Fruit fly (Drosophila melanogaster) whole organism, wandering third instar larva: ENCODE data around the gene emc.

Experiments used
- OdsH ChIP-seq: fragments of 200-800 bp; sonication (Bioruptor generic); optimal IDR thresholded peaks from 2 replicates; lab custom pipeline; 2016; ENCODE audit warnings: missing biosample characterization, mild to moderate bottlenecking, missing genetic modification characterization
- dmrt93B ChIP-seq: fragments of 200-800 bp; sonication (Bioruptor generic); optimal IDR thresholded peaks from 2 replicates; lab custom pipeline; 2018; ENCODE audit warnings: missing biosample characterization, mild to moderate bottlenecking, missing genetic modification characterization

- TF ChIP-seq dmrt93B (GFP tag; lab: Kevin White, UChicago) (no peak), OdsH (GFP tag; lab: Kevin White, UChicago) (no peak)
Observed at dm6 chr3L:739357-740130, 9.7 kb upstream of the emc start.
